Worm (Caenorhabditis elegans): ENCODE data around the gene srh-233.

ce11 chrV:20090698-20091313 lies 41.6 kb downstream of the srh-233 start, which contains the start of the genes dcs-1 and sec-23:
- TF ChIP-seq snpc-4 (tag; optimal IDR thresholded peaks at IDR 0.05), result no peak
- TF ChIP-seq sem-2 (GFP tag; optimal IDR thresholded peaks at IDR 0.05), result no peak
- no peak for TF ChIP-seq ces-1 (GFP tag; optimal IDR thresholded peaks at IDR 0.05)
- TF ChIP-seq ztf-11 (tag; optimal IDR thresholded peaks at IDR 0.05), result no peak
- no peak for TF ChIP-seq pha-4 (tag; optimal IDR thresholded peaks at IDR 0.05)
- no peak for TF ChIP-seq blmp-1 (tag; optimal IDR thresholded peaks at IDR 0.05)
- no peak for TF ChIP-seq elt-3 (tag; optimal IDR thresholded peaks at IDR 0.05)
- no peak for TF ChIP-seq hlh-1 (tag; optimal IDR thresholded peaks at IDR 0.05)
- TF ChIP-seq flh-1 (GFP tag; optimal IDR thresholded peaks at IDR 0.05), result no peak

All from whole organism, mixed stage, embryonic.